Worm (Caenorhabditis elegans) whole organism, L1 larva: ENCODE results near the gene Y59H11AM.1.
A peak's percentile ranks its signal among the peaks of the same experiment; 100 is the strongest.

Experiments used
- C34B4.2 ChIP-seq: sonication (generic microtip); optimal IDR thresholded peaks from 2 replicates; lab custom pipeline; 2017; ENCODE audit warnings: mild to moderate bottlenecking, missing genetic modification characterization, missing compliant biosample characterization
- F16B12.6 ChIP-seq: fragments of 150-350 bp; optimal IDR thresholded peaks from 2 replicates; lab custom pipeline; 2014; ENCODE audit warnings: missing biosample characterization, missing genetic modification characterization
- aha-1 ChIP-seq: fragments of 150-350 bp; optimal IDR thresholded peaks from 2 replicates; lab custom pipeline; 2014; ENCODE audit warnings: missing biosample characterization, missing genetic modification characterization
- ama-1 ChIP-seq: fragments of 150-350 bp; optimal IDR thresholded peaks from 2 replicates; lab custom pipeline; 2014
- ceh-63 ChIP-seq: fragments of 200-800 bp; sonication (Bioruptor generic); optimal IDR thresholded peaks from 2 replicates; lab custom pipeline; 2018; ENCODE audit warnings: mild to moderate bottlenecking, missing genetic modification characterization, missing compliant biosample characterization
- ceh-8 ChIP-seq: fragments of 200-800 bp; sonication (Bioruptor generic); optimal IDR thresholded peaks from 2 replicates; lab custom pipeline; 2018; ENCODE audit warnings: mild to moderate bottlenecking, missing genetic modification characterization, moderate library complexity, missing compliant biosample characterization
- ceh-82 ChIP-seq, 3 experiments: fragments of 150-350 bp in 1 of 3; sonication (generic microtip) in 2 of 3; optimal IDR thresholded peaks; 2 replicates each; lab custom pipeline; 2014 to 2017; ENCODE audit warnings: missing biosample characterization in 3 of 3, missing genetic modification characterization in 3 of 3
- ceh-88 ChIP-seq: fragments of 200-800 bp; sonication (Bioruptor generic); IDR thresholded peaks from 2 replicates; pipeline ENCODE4 v1.3.6; 2022; ENCODE audit warnings: missing genetic modification characterization, missing compliant biosample characterization
- ceh-90 ChIP-seq: sonication (generic microtip); optimal IDR thresholded peaks from 2 replicates; lab custom pipeline; 2016; ENCODE audit warnings: missing genetic modification characterization, missing compliant biosample characterization
- ces-1 ChIP-seq: fragments of 150-350 bp; optimal IDR thresholded peaks from 2 replicates; lab custom pipeline; 2014; ENCODE audit warnings: missing biosample characterization, missing genetic modification reagents, missing genetic modification characterization
- dsc-1 ChIP-seq: sonication (generic microtip); optimal IDR thresholded peaks from 2 replicates; lab custom pipeline; 2016; ENCODE audit warnings: mild to moderate bottlenecking, missing genetic modification characterization, missing compliant biosample characterization
- efl-3 ChIP-seq: fragments of 200-800 bp; sonication (Bioruptor generic); optimal IDR thresholded peaks from 2 replicates; lab custom pipeline; 2018; ENCODE audit warnings: mild to moderate bottlenecking, missing genetic modification characterization, missing compliant biosample characterization
- egl-13 ChIP-seq: sonication (generic microtip); optimal IDR thresholded peaks from 2 replicates; lab custom pipeline; 2016; ENCODE audit warnings: missing genotype, missing genetic modification reagents, missing genetic modification characterization, missing compliant biosample characterization
- egl-27 ChIP-seq, 2 experiments: fragments of 150-350 bp in 1 of 2; sonication (generic microtip); optimal IDR thresholded peaks; 3 replicates each; lab custom pipeline; 2017 to 2018; ENCODE audit warnings: missing biosample characterization in 2 of 2, missing genetic modification characterization in 2 of 2, missing genetic modification reagents in 2 of 2
- elt-2 ChIP-seq: sonication (generic microtip); optimal IDR thresholded peaks from 2 replicates; lab custom pipeline; 2016; ENCODE audit warnings: missing genetic modification characterization, mild to moderate bottlenecking, inconsistent platforms, missing compliant biosample characterization, missing genetic modification reagents
- fkh-4 ChIP-seq: sonication (generic microtip); optimal IDR thresholded peaks from 2 replicates; lab custom pipeline; 2016; ENCODE audit warnings: missing compliant biosample characterization, missing genetic modification characterization, borderline replicate concordance
- fkh-8 ChIP-seq: sonication (generic microtip); optimal IDR thresholded peaks from 2 replicates; lab custom pipeline; 2016; ENCODE audit warnings: mild to moderate bottlenecking, missing genetic modification characterization, missing compliant biosample characterization
- fos-1 ChIP-seq: fragments of 150-350 bp; optimal IDR thresholded peaks from 2 replicates; lab custom pipeline; 2014; ENCODE audit warnings: missing biosample characterization, missing genetic modification characterization
- hlh-17 ChIP-seq: fragments of 200-800 bp; sonication (Bioruptor generic); optimal IDR thresholded peaks from 2 replicates; lab custom pipeline; 2018; ENCODE audit warnings: missing genetic modification characterization, mild to moderate bottlenecking, missing compliant biosample characterization, moderate library complexity, borderline replicate concordance
- hpl-2 ChIP-seq: fragments of 150-350 bp; optimal IDR thresholded peaks from 2 replicates; lab custom pipeline; 2014; ENCODE audit warnings: missing biosample characterization, missing genetic modification reagents, missing genetic modification characterization
- isw-1 ChIP-seq: fragments of 200-800 bp; sonication (Bioruptor generic); IDR thresholded peaks from 2 replicates; pipeline ENCODE4 v1.3.6; 2022; ENCODE audit warnings: missing genetic modification characterization, missing compliant biosample characterization
- lin-13 ChIP-seq: fragments of 150-350 bp; optimal IDR thresholded peaks from 2 replicates; lab custom pipeline; 2014; ENCODE audit warnings: missing biosample characterization, missing genetic modification reagents, missing genetic modification characterization
- lin-15B ChIP-seq: fragments of 150-350 bp; sonication (generic microtip); optimal IDR thresholded peaks from 3 replicates; lab custom pipeline; 2014; ENCODE audit warnings: missing biosample characterization, missing genetic modification characterization
- lin-35 ChIP-seq, 2 experiments: fragments of 150-350 bp; optimal IDR thresholded peaks; 2 replicates each; lab custom pipeline; 2014; ENCODE audit warnings: missing biosample characterization in 2 of 2, missing genetic modification characterization in 2 of 2, missing genetic modification reagents in 2 of 2
- lin-39 ChIP-seq: fragments of 150-350 bp; optimal IDR thresholded peaks from 2 replicates; lab custom pipeline; 2014; ENCODE audit warnings: missing biosample characterization, missing genetic modification reagents, missing genetic modification characterization
- lir-3 ChIP-seq: sonication (generic microtip); optimal IDR thresholded peaks from 2 replicates; lab custom pipeline; 2016; ENCODE audit warnings: mild to moderate bottlenecking, missing genetic modification characterization, moderate library complexity, missing compliant biosample characterization; ENCODE audit not compliant: poor library complexity
- lsy-2 ChIP-seq, 2 experiments: fragments of 150-350 bp; optimal IDR thresholded peaks; 2 replicates each; lab custom pipeline; 2014; ENCODE audit warnings: missing biosample characterization in 2 of 2, missing genetic modification characterization in 2 of 2
- mdl-1 ChIP-seq, 2 experiments: fragments of 150-350 bp; optimal IDR thresholded peaks; 2 replicates each; lab custom pipeline; 2014 to 2017; ENCODE audit warnings: missing biosample characterization in 2 of 2, missing genetic modification characterization in 2 of 2, inconsistent platforms in 1 of 2
- mef-2 ChIP-seq: fragments of 150-350 bp; optimal IDR thresholded peaks from 2 replicates; lab custom pipeline; 2014; ENCODE audit warnings: missing biosample characterization, missing genetic modification characterization
- mep-1 ChIP-seq: fragments of 150-350 bp; optimal IDR thresholded peaks from 2 replicates; lab custom pipeline; 2014; ENCODE audit warnings: missing biosample characterization, missing genetic modification characterization
- nhr-12 ChIP-seq: sonication (generic microtip); optimal IDR thresholded peaks from 2 replicates; lab custom pipeline; 2017; ENCODE audit warnings: missing biosample characterization, missing genetic modification characterization
- nhr-19 ChIP-seq: fragments of 200-800 bp; sonication (Bioruptor generic); conservative IDR thresholded peaks from 2 replicates; pipeline ENCODE4 v1.3.6; 2022; ENCODE audit warnings: missing genetic modification characterization, missing compliant biosample characterization
- nhr-20 ChIP-seq: sonication (generic microtip); optimal IDR thresholded peaks from 2 replicates; lab custom pipeline; 2016; ENCODE audit warnings: mild to moderate bottlenecking, missing genetic modification characterization, missing compliant biosample characterization
- nhr-237 ChIP-seq: fragments of 150-350 bp; optimal IDR thresholded peaks from 2 replicates; lab custom pipeline; 2014; ENCODE audit warnings: missing biosample characterization, missing genetic modification characterization
- nhr-28 ChIP-seq: fragments of 150-350 bp; optimal IDR thresholded peaks from 2 replicates; lab custom pipeline; 2014; ENCODE audit warnings: missing biosample characterization, missing genetic modification characterization
- nhr-71 ChIP-seq: sonication (generic microtip); optimal IDR thresholded peaks from 2 replicates; lab custom pipeline; 2016; ENCODE audit warnings: mild to moderate bottlenecking, missing genetic modification characterization, moderate library complexity, missing compliant biosample characterization
- nhr-77 ChIP-seq: fragments of 150-350 bp; optimal IDR thresholded peaks from 2 replicates; lab custom pipeline; 2014; ENCODE audit warnings: missing biosample characterization, missing genetic modification characterization
- nhr-85 ChIP-seq: sonication (generic microtip); peaks from one replicate; lab custom pipeline; 2016; ENCODE audit warnings: missing genetic modification characterization, inconsistent platforms, missing compliant biosample characterization
- pag-3 ChIP-seq: sonication (generic microtip); optimal IDR thresholded peaks from 2 replicates; lab custom pipeline; 2017; ENCODE audit warnings: missing genetic modification characterization, mild to moderate bottlenecking, missing compliant biosample characterization, antibody characterized with exemption, borderline replicate concordance; ENCODE audit not compliant: insufficient read depth
- pax-3 ChIP-seq: fragments of 200-800 bp; sonication (Bioruptor generic); optimal IDR thresholded peaks from 2 replicates; lab custom pipeline; 2018; ENCODE audit warnings: mild to moderate bottlenecking, missing genetic modification characterization, moderate library complexity, missing compliant biosample characterization
- pqm-1 ChIP-seq: sonication (generic microtip); optimal IDR thresholded peaks from 3 replicates; lab custom pipeline; 2017; ENCODE audit warnings: missing biosample characterization, missing genetic modification characterization
- snpc-4 ChIP-seq: fragments of 150-350 bp; optimal IDR thresholded peaks from 2 replicates; lab custom pipeline; 2014; ENCODE audit warnings: missing biosample characterization, missing genetic modification characterization
- sox-4 ChIP-seq: sonication (generic microtip); optimal IDR thresholded peaks from 2 replicates; lab custom pipeline; 2016; ENCODE audit warnings: missing genetic modification characterization, missing compliant biosample characterization
- tbx-2 ChIP-seq: sonication (generic microtip); optimal IDR thresholded peaks from 2 replicates; lab custom pipeline; 2016; ENCODE audit warnings: missing genetic modification characterization, missing compliant biosample characterization
- tlp-1 ChIP-seq: fragments of 150-350 bp; optimal IDR thresholded peaks from 2 replicates; lab custom pipeline; 2014; ENCODE audit warnings: missing biosample characterization, missing genetic modification characterization
- unc-30 ChIP-seq: sonication (generic microtip); optimal IDR thresholded peaks from 2 replicates; lab custom pipeline; 2017; ENCODE audit warnings: missing biosample characterization, missing genetic modification characterization
- unc-86 ChIP-seq: sonication (generic microtip); optimal IDR thresholded peaks from 2 replicates; lab custom pipeline; 2016; ENCODE audit warnings: missing genetic modification characterization, missing compliant biosample characterization
- unc-98 ChIP-seq: fragments of 200-800 bp; sonication (Bioruptor generic); IDR thresholded peaks from 2 replicates; pipeline ENCODE4 v1.3.6; 2022; ENCODE audit warnings: missing genetic modification characterization, missing compliant biosample characterization
- vab-15 ChIP-seq: sonication (generic microtip); optimal IDR thresholded peaks from 2 replicates; lab custom pipeline; 2017; ENCODE audit warnings: missing genotype, mild to moderate bottlenecking, missing genetic modification characterization, missing compliant biosample characterization
- ztf-11 ChIP-seq, 2 experiments: sonication (generic microtip); optimal IDR thresholded peaks; 2 replicates each; lab custom pipeline; 2016 to 2017; ENCODE audit warnings: missing genetic modification characterization in 2 of 2, missing biosample characterization in 1 of 2, missing compliant biosample characterization in 1 of 2
- ztf-4 ChIP-seq: fragments of 150-350 bp; optimal IDR thresholded peaks from 2 replicates; lab custom pipeline; 2014; ENCODE audit warnings: missing biosample characterization, missing genetic modification characterization

The Y59H11AM.1 gene

DNA sequence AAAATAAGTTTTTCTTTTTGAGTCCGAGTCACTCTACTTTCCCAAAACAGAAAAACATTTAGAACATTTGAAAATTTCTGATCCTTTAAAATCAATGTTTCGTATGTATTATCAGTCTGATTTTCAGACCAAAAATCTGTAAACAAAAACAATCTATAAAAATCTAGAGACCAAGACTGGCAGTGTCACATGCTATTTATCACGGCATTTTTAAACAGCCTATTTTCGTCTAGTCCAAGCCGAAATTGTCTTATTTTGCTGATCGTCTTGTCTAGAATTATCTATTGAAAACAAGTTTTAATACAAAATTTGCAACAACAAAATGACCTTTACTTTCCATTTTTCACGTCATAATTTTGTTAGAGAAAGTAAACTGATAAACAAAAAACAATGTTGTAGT, 44.7 kb upstream of the Y59H11AM.1 start:
- TF ChIP-seq elt-2 (tag; lab: Kevin White, UChicago) (peak; percentile 6), ces-1 (GFP tag; lab: Kevin White, UChicago) (no peak)
- TF ChIP-seq, all 84 proteins: peak for 1

DNA sequence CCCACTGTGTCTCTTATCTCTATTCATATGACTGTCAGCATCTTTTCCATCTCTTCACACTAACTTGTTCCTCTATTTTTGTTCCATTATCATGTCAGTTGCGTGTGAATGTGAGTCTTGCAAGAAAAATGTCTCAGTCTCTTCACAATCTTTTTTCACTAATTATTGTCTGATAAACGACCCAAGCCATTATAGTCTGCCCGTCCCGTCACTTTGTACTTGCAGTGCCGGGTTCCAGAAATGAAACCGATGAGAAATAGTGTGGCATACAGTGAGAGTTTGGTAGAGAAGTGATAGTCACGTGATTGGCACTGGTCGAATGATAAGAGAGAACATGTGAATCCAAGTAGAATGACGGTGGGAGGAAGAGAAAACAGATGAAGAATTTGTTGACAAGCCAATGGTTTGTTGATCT, 43.6 kb upstream of the Y59H11AM.1 start:
- TF ChIP-seq egl-27 (tag; optimal IDR thresholded peaks at IDR 0.05; lab: Kevin White, UChicago) (peak; percentile 28 to 57), lin-13 (peak; percentile 44), mep-1 (peak; percentile 83), lin-35 (GFP tag; optimal IDR thresholded peaks at IDR 0.05; lab: Kevin White, UChicago) (peak; percentile 15 to 82), F16B12.6 (no peak), nhr-85 (tag; lab: Kevin White, UChicago) (peak; percentile 98), vab-15 (peak; percentile 78), fos-1 (no peak), C34B4.2 (tag; lab: Kevin White, UChicago) (no peak), efl-3 (no peak), unc-98 (GFP tag; lab: Robert Waterston, UW) (no peak), lsy-2 (tag; optimal IDR thresholded peaks at IDR 0.05; lab: Kevin White, UChicago) (peak; percentile 60 to 84), nhr-19 (peak; percentile 90), snpc-4 (tag; lab: Kevin White, UChicago) (peak; percentile 30), ceh-8 (GFP tag; lab: Kevin White, UChicago) (no peak), lir-3 (tag; lab: Kevin White, UChicago) (peak; percentile 48), nhr-77 (tag; lab: Kevin White, UChicago) (no peak), ztf-4 (tag; lab: Kevin White, UChicago) (peak; percentile 88), unc-30 (tag; lab: Kevin White, UChicago) (no peak), nhr-12 (tag; lab: Kevin White, UChicago) (no peak), sox-4 (peak; percentile 6), fkh-8 (no peak), dsc-1 (tag; lab: Kevin White, UChicago) (no peak), pax-3 (tag; lab: Kevin White, UChicago) (peak; percentile 40), egl-13 (peak; percentile 2), ztf-11 (tag; optimal IDR thresholded peaks at IDR 0.05; lab: Kevin White, UChicago) (no peak), ceh-82 (tag; optimal IDR thresholded peaks at IDR 0.05; lab: Kevin White, UChicago) (peak in 1 of 3 experiments; percentile 5), unc-86 (tag; lab: Kevin White, UChicago) (no peak), fkh-4 (tag; lab: Kevin White, UChicago) (no peak), nhr-237 (tag; lab: Kevin White, UChicago) (no peak), isw-1 (GFP tag; lab: Robert Waterston, UW) (no peak), ceh-88 (GFP tag; lab: Robert Waterston, UW) (no peak), aha-1 (tag; lab: Kevin White, UChicago) (no peak), nhr-71 (tag; lab: Kevin White, UChicago) (peak; percentile 97), tbx-2 (tag; lab: Kevin White, UChicago) (peak; percentile 90), lin-39 (tag; lab: Kevin White, UChicago) (no peak), ceh-90 (tag; lab: Kevin White, UChicago) (no peak), lin-15B (tag; lab: Kevin White, UChicago) (no peak), pqm-1 (tag; lab: Kevin White, UChicago) (peak; percentile 68), ceh-63 (GFP tag; lab: Kevin White, UChicago) (no peak), mdl-1 (tag; optimal IDR thresholded peaks at IDR 0.05; lab: Kevin White, UChicago) (peak in 1 of 2 experiments; percentile 95), hlh-17 (GFP tag; lab: Kevin White, UChicago) (no peak), ama-1 (lab: Kevin White, UChicago) (no peak), hpl-2 (GFP tag; lab: Kevin White, UChicago) (peak; percentile 75), nhr-20 (peak; percentile 98), mef-2 (tag; lab: Kevin White, UChicago) (peak; percentile 69), tlp-1 (peak; percentile 78), nhr-28 (no peak), pag-3 (tag; lab: Kevin White, UChicago) (no peak)
